Worm (Caenorhabditis elegans) whole organism, young adult: ENCODE data around the gene sre-30.
A peak's percentile ranks its signal among the peaks of the same experiment; 100 is the strongest.

ENCODE experiments used
- B0261.1 ChIP-seq: sonication (generic microtip); optimal IDR thresholded peaks from 2 replicates; lab custom pipeline; 2016; ENCODE audit warnings: mild to moderate bottlenecking, missing genetic modification characterization, moderate library complexity, missing compliant biosample characterization
- F22D6.2 ChIP-seq: sonication (generic microtip); optimal IDR thresholded peaks from 2 replicates; lab custom pipeline; 2016; ENCODE audit warnings: mild to moderate bottlenecking, missing genetic modification characterization, missing compliant biosample characterization
- F37B4.10 ChIP-seq: fragments of 200-800 bp; sonication (Bioruptor generic); IDR thresholded peaks from 2 replicates; pipeline ENCODE4 v1.3.6; 2022; ENCODE audit warnings: missing genetic modification characterization, missing compliant biosample characterization
- F55B11.4 ChIP-seq: sonication (generic microtip); optimal IDR thresholded peaks from 2 replicates; lab custom pipeline; 2016; ENCODE audit warnings: missing compliant biosample characterization, missing genetic modification characterization, borderline replicate concordance; ENCODE audit not compliant: insufficient read depth
- K12H6.12 ChIP-seq: fragments of 200-800 bp; sonication (Bioruptor generic); optimal IDR thresholded peaks from 2 replicates; lab custom pipeline; 2018; ENCODE audit warnings: mild to moderate bottlenecking, missing genetic modification characterization, missing compliant biosample characterization
- T26A5.8 ChIP-seq: sonication (generic microtip); optimal IDR thresholded peaks from 2 replicates; lab custom pipeline; 2016; ENCODE audit warnings: missing genetic modification characterization, missing compliant biosample characterization
- Y53G8AR.9 ChIP-seq: fragments of 200-800 bp; sonication (Bioruptor generic); conservative IDR thresholded peaks from 2 replicates; pipeline ENCODE4 v1.3.6; 2022; ENCODE audit warnings: missing genetic modification reagents, missing genetic modification characterization, missing compliant biosample characterization
- Y95B8A.8 ChIP-seq: fragments of 200-800 bp; sonication (Bioruptor generic); IDR thresholded peaks from 2 replicates; pipeline ENCODE4 v1.3.6; 2022; ENCODE audit warnings: missing genetic modification reagents, missing genetic modification characterization, missing compliant biosample characterization
- akir-1 ChIP-seq: fragments of 200-800 bp; sonication (Bioruptor generic); optimal IDR thresholded peaks from 2 replicates; lab custom pipeline; 2018; ENCODE audit warnings: mild to moderate bottlenecking, missing genetic modification characterization, moderate library complexity, missing compliant biosample characterization
- aptf-2 ChIP-seq: fragments of 200-800 bp; sonication (Bioruptor generic); conservative IDR thresholded peaks from 2 replicates; pipeline ENCODE4 v1.3.6; 2022; ENCODE audit warnings: missing genetic modification reagents, missing genetic modification characterization, missing compliant biosample characterization
- ceh-91 ChIP-seq: fragments of 200-800 bp; sonication (Bioruptor generic); IDR thresholded peaks from 2 replicates; pipeline ENCODE4 v1.3.6; 2022; ENCODE audit warnings: missing genetic modification reagents, missing genetic modification characterization, missing compliant biosample characterization
- chd-7 ChIP-seq: sonication (generic microtip); optimal IDR thresholded peaks from 2 replicates; lab custom pipeline; 2016; ENCODE audit warnings: mild to moderate bottlenecking, missing genetic modification characterization, moderate library complexity, missing compliant biosample characterization
- dox-1 ChIP-seq: fragments of 200-800 bp; sonication (Bioruptor generic); IDR thresholded peaks from 2 replicates; pipeline ENCODE4 v1.3.6; 2022; ENCODE audit warnings: missing genetic modification reagents, missing genetic modification characterization, missing compliant biosample characterization
- egl-18 ChIP-seq: fragments of 200-800 bp; sonication (Bioruptor generic); IDR thresholded peaks from 2 replicates; pipeline ENCODE4 v1.3.6; 2022; ENCODE audit warnings: missing genetic modification reagents, missing genetic modification characterization, missing compliant biosample characterization
- egrh-3 ChIP-seq: fragments of 200-800 bp; sonication (Bioruptor generic); IDR thresholded peaks from 2 replicates; pipeline ENCODE4 v1.3.6; 2022; ENCODE audit warnings: missing genetic modification reagents, missing genetic modification characterization, missing compliant biosample characterization
- fkh-3 ChIP-seq: sonication (generic microtip); optimal IDR thresholded peaks from 2 replicates; lab custom pipeline; 2016; ENCODE audit warnings: mild to moderate bottlenecking, missing genetic modification characterization, missing compliant biosample characterization
- hlh-26 ChIP-seq: fragments of 200-800 bp; sonication (Bioruptor generic); conservative IDR thresholded peaks from 2 replicates; pipeline ENCODE4 v1.3.6; 2022; ENCODE audit warnings: missing genetic modification reagents, missing genetic modification characterization, missing compliant biosample characterization
- hmg-1.2 ChIP-seq: fragments of 200-800 bp; sonication (Bioruptor generic); IDR thresholded peaks from 2 replicates; pipeline ENCODE4 v1.3.6; 2022; ENCODE audit warnings: missing genetic modification reagents, missing genetic modification characterization, missing compliant biosample characterization
- hrde-1 ChIP-seq: sonication (generic microtip); optimal IDR thresholded peaks from 2 replicates; lab custom pipeline; 2016; ENCODE audit warnings: missing genetic modification characterization, mild to moderate bottlenecking, missing compliant biosample characterization, moderate library complexity, missing genotype, missing genetic modification reagents, borderline replicate concordance
- hsf-1 ChIP-seq: fragments of 200-800 bp; sonication (Bioruptor generic); IDR thresholded peaks from 2 replicates; pipeline ENCODE4 v1.3.6; 2022; ENCODE audit warnings: missing genetic modification reagents, missing genetic modification characterization, missing compliant biosample characterization
- lin-35 ChIP-seq, 3 experiments: fragments of 150-350 bp in 2 of 3; sonication (generic microtip) in 1 of 3; optimal IDR thresholded peaks; 2 replicates each; lab custom pipeline; 2014 to 2018; ENCODE audit warnings: missing biosample characterization in 3 of 3, missing genetic modification characterization in 3 of 3, missing genetic modification reagents in 3 of 3
- madf-6 ChIP-seq: fragments of 200-800 bp; sonication (Bioruptor generic); IDR thresholded peaks from 2 replicates; pipeline ENCODE4 v1.3.6; 2022; ENCODE audit warnings: missing genetic modification reagents, missing genetic modification characterization, missing compliant biosample characterization
- madf-8 ChIP-seq: fragments of 200-800 bp; sonication (Bioruptor generic); conservative IDR thresholded peaks from 2 replicates; pipeline ENCODE4 v1.3.6; 2022; ENCODE audit warnings: missing genetic modification reagents, missing genetic modification characterization, missing compliant biosample characterization
- mcd-1 ChIP-seq: fragments of 200-800 bp; sonication (Bioruptor generic); IDR thresholded peaks from 2 replicates; pipeline ENCODE4 v1.3.6; 2022; ENCODE audit warnings: missing genetic modification reagents, missing genetic modification characterization, missing compliant biosample characterization
- nfya-1 ChIP-seq: sonication (generic microtip); optimal IDR thresholded peaks from 2 replicates; lab custom pipeline; 2017; ENCODE audit warnings: antibody characterized with exemption, missing compliant biosample characterization, missing genetic modification characterization, borderline replicate concordance; ENCODE audit not compliant: insufficient read depth
- nhr-120 ChIP-seq: fragments of 200-800 bp; sonication (Bioruptor generic); IDR thresholded peaks from 2 replicates; pipeline ENCODE4 v1.3.6; 2022; ENCODE audit warnings: missing genetic modification characterization, missing compliant biosample characterization
- nhr-27 ChIP-seq: fragments of 200-800 bp; sonication (Bioruptor generic); optimal IDR thresholded peaks from 2 replicates; lab custom pipeline; 2018; ENCODE audit warnings: mild to moderate bottlenecking, missing genetic modification characterization, moderate library complexity, missing compliant biosample characterization
- rcor-1 ChIP-seq: fragments of 200-800 bp; sonication (Bioruptor generic); IDR thresholded peaks from 2 replicates; pipeline ENCODE4 v1.3.6; 2022; ENCODE audit warnings: missing genetic modification reagents, missing genetic modification characterization, missing compliant biosample characterization
- repo-1 ChIP-seq: sonication (generic microtip); optimal IDR thresholded peaks from 2 replicates; lab custom pipeline; 2017; ENCODE audit warnings: mild to moderate bottlenecking, missing genetic modification characterization, missing compliant biosample characterization
- rpc-1 ChIP-seq, 2 experiments: fragments of 150-350 bp in 1 of 2; sonication (generic microtip) in 1 of 2; optimal IDR thresholded peaks; 2 replicates each; lab custom pipeline; 2014 to 2018; ENCODE audit warnings: missing biosample characterization in 1 of 2, missing genetic modification characterization in 1 of 2, missing genetic modification reagents in 1 of 2, missing genotype in 1 of 2
- snpc-1.1 ChIP-seq: sonication (generic microtip); optimal IDR thresholded peaks from 2 replicates; lab custom pipeline; 2017; ENCODE audit warnings: missing genetic modification characterization, mild to moderate bottlenecking, missing compliant biosample characterization, antibody characterized with exemption, moderate library complexity, missing genotype, missing genetic modification reagents; ENCODE audit not compliant: insufficient read depth
- snpc-4 ChIP-seq, 5 experiments: fragments of 150-350 bp in 1 of 5; sonication (generic microtip) in 4 of 5; optimal IDR thresholded peaks; 2 replicates each; lab custom pipeline; 2014 to 2018; ENCODE audit warnings: missing genetic modification characterization in 5 of 5, missing biosample characterization in 3 of 5, antibody characterized with exemption in 2 of 5, mild to moderate bottlenecking in 2 of 5, missing compliant biosample characterization in 2 of 5, missing genotype in 2 of 5, moderate library complexity in 2 of 5, missing genetic modification reagents in 1 of 5
- xnd-1 ChIP-seq: sonication (generic microtip); optimal IDR thresholded peaks from 2 replicates; lab custom pipeline; 2016; ENCODE audit warnings: missing genotype, missing genetic modification reagents, missing genetic modification characterization, missing compliant biosample characterization
- zfh-2 ChIP-seq: fragments of 200-800 bp; sonication (Bioruptor generic); conservative IDR thresholded peaks from 2 replicates; pipeline ENCODE4 v1.3.6; 2022; ENCODE audit warnings: missing genetic modification reagents, missing genetic modification characterization, missing compliant biosample characterization
- zim-3 ChIP-seq: sonication (generic microtip); optimal IDR thresholded peaks from 2 replicates; lab custom pipeline; 2017; ENCODE audit warnings: mild to moderate bottlenecking, missing genetic modification characterization, moderate library complexity, missing compliant biosample characterization
- ztf-22 ChIP-seq: fragments of 200-800 bp; sonication (Bioruptor generic); optimal IDR thresholded peaks from 2 replicates; lab custom pipeline; 2018; ENCODE audit warnings: mild to moderate bottlenecking, missing genetic modification characterization, moderate library complexity, missing compliant biosample characterization
- ztf-25 ChIP-seq: fragments of 200-800 bp; sonication (Bioruptor generic); IDR thresholded peaks from 2 replicates; pipeline ENCODE4 v1.3.6; 2022; ENCODE audit warnings: missing genetic modification reagents, missing genetic modification characterization, missing compliant biosample characterization

The sre-30 gene

DNA sequence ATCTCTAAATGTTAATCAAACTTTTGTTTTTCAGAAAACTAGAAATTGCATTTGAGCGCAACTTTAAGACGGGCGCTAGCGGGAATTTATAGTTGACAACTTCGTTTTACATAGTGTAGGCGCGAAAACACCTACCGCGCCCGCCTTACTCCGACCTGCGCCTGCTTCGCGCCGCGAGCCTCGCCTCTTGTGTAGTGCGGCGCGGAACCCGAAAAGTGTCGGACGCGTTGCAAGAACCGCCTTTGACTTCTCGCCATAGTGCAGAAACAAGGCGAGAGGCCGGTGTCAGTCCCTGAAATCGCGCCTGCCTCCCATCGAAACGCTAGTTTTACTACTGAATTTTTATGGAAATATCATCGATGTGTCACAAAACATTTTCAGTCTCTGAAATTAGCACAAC, 20.5 kb downstream of the sre-30 start:
- TF ChIP-seq F55B11.4 (tag; lab: Kevin White, UChicago) (no peak), rcor-1 (no peak), repo-1 (tag; lab: Kevin White, UChicago) (no peak), snpc-1.1 (tag; lab: Kevin White, UChicago) (peak; percentile 67), hlh-26 (no peak), mcd-1 (GFP tag; lab: Robert Waterston, UW) (no peak), hmg-1.2 (peak; percentile 17; the same call in 1 of the 2 replicates), snpc-4 (GFP tag; optimal IDR thresholded peaks at IDR 0.05; lab: Kevin White, UChicago) (peak; percentile 21), snpc-4 (tag; optimal IDR thresholded peaks at IDR 0.05; lab: Kevin White, UChicago) (peak in 3 of 4 experiments; percentile 28 to 90 (median 84)), rpc-1 (optimal IDR thresholded peaks at IDR 0.05; lab: Kevin White, UChicago) (no peak), rpc-1 (tag; optimal IDR thresholded peaks at IDR 0.05; lab: Kevin White, UChicago) (peak; percentile 8), zfh-2 (GFP tag; lab: Robert Waterston, UW) (peak; percentile 86), lin-35 (GFP tag; optimal IDR thresholded peaks at IDR 0.05; lab: Kevin White, UChicago) (no peak), zim-3 (tag; lab: Kevin White, UChicago) (no peak), hrde-1 (no peak), dox-1 (GFP tag; lab: Robert Waterston, UW) (no peak), egrh-3 (GFP tag; lab: Robert Waterston, UW) (peak; percentile 31; the same call in 1 of the 2 replicates), akir-1 (GFP tag; lab: Kevin White, UChicago) (no peak), Y95B8A.8 (GFP tag; lab: Robert Waterston, UW) (no peak), chd-7 (tag; lab: Kevin White, UChicago) (no peak), aptf-2 (no peak), ceh-91 (GFP tag; lab: Robert Waterston, UW) (no peak), B0261.1 (no peak), hsf-1 (GFP tag; lab: Robert Waterston, UW) (no peak; the same call in 1 of the 2 replicates), F37B4.10 (GFP tag; lab: Robert Waterston, UW) (no peak), nhr-27 (tag; lab: Kevin White, UChicago) (no peak), T26A5.8 (no peak), F22D6.2 (tag; lab: Kevin White, UChicago) (no peak), xnd-1 (no peak), nfya-1 (tag; lab: Kevin White, UChicago) (no peak), madf-8 (GFP tag; lab: Robert Waterston, UW) (no peak)

DNA sequence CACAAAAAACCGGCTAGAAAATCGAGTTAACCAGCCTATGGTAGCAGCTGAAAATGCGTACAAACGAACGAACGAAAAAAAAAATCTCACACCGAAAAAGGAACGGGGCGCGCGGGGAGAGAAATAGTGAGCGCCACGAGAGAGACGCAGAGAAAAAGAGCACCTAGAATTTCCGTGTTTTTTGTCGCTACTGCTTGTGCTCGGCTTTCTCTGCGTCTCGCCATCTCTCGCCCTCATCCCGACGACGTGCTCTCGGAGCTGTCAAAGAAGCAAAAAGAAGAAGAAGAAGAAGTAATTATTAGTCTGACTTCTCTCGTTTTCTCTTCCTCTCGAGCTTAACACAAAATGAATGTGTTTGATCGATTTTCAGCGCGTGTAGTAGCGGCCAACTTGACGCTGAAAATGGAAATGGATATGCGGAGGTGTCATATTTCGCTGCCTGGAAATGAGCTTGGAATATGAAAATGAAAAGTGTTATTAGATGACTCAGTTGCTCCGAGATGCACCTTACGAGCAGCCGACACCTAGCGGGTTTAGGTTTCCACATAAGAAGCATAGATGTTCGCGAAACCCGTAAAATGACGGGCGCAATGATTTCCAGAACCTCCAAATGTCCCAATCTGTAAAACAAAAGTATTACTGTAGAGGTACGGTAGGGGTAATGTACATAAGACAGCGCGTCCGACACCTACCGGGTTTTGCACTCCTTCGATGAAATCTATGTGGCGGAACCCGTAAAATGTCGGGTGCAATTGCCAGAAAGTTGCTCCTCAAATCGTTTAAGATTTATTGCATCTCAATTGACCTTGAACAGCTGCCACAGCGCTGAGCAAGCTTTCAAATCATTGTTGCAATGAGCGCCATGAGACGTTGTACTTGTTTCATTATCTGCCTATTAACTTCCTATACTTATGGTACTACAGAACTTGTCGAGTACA, 23.4 kb downstream of the sre-30 start, which contains the start of gene btb-14:
Gene btb-14 (plus strand): TSS at position 839 of the 938 bp plus-strand sequence.
- no peak for TF ChIP-seq ztf-22 (GFP tag; lab: Kevin White, UChicago)
- no peak for TF ChIP-seq ztf-25 (GFP tag; lab: Robert Waterston, UW)
- TF ChIP-seq madf-6: no peak
- no peak for TF ChIP-seq Y53G8AR.9 (GFP tag; lab: Robert Waterston, UW)
- TF ChIP-seq snpc-4 (GFP tag; optimal IDR thresholded peaks at IDR 0.05; lab: Kevin White, UChicago): peak; percentile 41
- TF ChIP-seq snpc-4 (tag; optimal IDR thresholded peaks at IDR 0.05; lab: Kevin White, UChicago): peak in 3 of 4 experiments; percentile 51 to 71 (median 61)
- TF ChIP-seq fkh-3 (tag; lab: Kevin White, UChicago): no peak
- TF ChIP-seq nhr-120 (GFP tag; lab: Robert Waterston, UW): no peak
- no peak for TF ChIP-seq egl-18 (GFP tag; lab: Robert Waterston, UW)
- TF ChIP-seq zfh-2 (GFP tag; lab: Robert Waterston, UW): peak; percentile 75
- TF ChIP-seq K12H6.12 (tag; lab: Kevin White, UChicago): peak; percentile 26
- TF ChIP-seq hmg-1.2: peak; percentile 84
